Worm (Caenorhabditis elegans): ENCODE results near the gene B0281.6.
A peak's percentile ranks its signal among the peaks of the same experiment; 100 is the strongest.

Gene B0281.6

ce11 chrII:2336177-2336576 is 33.9 kb upstream of the B0281.6 start:
- TF ChIP-seq nhr-237 (tag; optimal IDR thresholded peaks at IDR 0.05) (no peak), skn-1 (tag; optimal IDR thresholded peaks at IDR 0.05) (no peak), ceh-28 (tag; optimal IDR thresholded peaks at IDR 0.05) (no peak), ZK546.5 (tag; optimal IDR thresholded peaks at IDR 0.05) (no peak), ceh-82 (tag; optimal IDR thresholded peaks at IDR 0.05) (no peak), unc-62 (GFP tag; optimal IDR thresholded peaks at IDR 0.05) (no peak), ceh-16 (tag; optimal IDR thresholded peaks at IDR 0.05) (no peak)

DNA sequence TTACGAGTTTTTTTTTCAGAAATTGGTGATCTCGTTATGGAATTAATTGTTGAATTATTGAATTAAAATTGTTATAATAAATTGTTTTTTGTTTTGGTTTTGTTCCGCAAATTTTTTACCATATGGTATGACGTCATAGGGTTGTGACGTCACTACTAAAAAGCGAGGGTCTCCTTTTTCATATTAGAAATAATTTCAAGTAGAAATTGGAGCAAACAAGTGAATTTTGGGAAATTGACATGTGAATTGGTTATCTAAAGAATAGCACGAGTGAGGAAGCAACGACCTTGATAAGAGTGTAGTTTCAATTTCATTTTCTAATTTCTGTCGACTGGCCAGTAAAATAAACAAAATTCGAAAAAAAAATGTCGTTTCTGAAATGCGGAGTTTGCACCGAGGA is 33.3 kb upstream of the B0281.6 start, which contains the start of gene F43C11.7:
F43C11.7 (plus strand) TSS at position 326 of the 400 bp plus-strand sequence.
- peak; percentile 49 for TF ChIP-seq pqm-1 (tag; optimal IDR thresholded peaks at IDR 0.05)
- no peak for TF ChIP-seq ztf-11 (tag; optimal IDR thresholded peaks at IDR 0.05)
- TF ChIP-seq elt-2 (tag; optimal IDR thresholded peaks at IDR 0.05) = peak; percentile 87
- peak; percentile 51 for TF ChIP-seq pha-4 (tag; optimal IDR thresholded peaks at IDR 0.05)

ce11 chrII:2332220-2332619 is 30.0 kb upstream of the B0281.6 start, which contains the start of gene F43C11.8:
F43C11.8 (plus strand) TSS chrII:2332520.
- no peak for TF ChIP-seq nfya-1 (tag; optimal IDR thresholded peaks at IDR 0.05; ENCODE audit: insufficient read depth)
- no peak for TF ChIP-seq ama-1 (optimal IDR thresholded peaks at IDR 0.05)
- no peak for TF ChIP-seq aly-2 (tag; optimal IDR thresholded peaks at IDR 0.05)
- no peak for TF ChIP-seq ceh-28 (tag; optimal IDR thresholded peaks at IDR 0.05)
- TF ChIP-seq fkh-10 (GFP tag; optimal IDR thresholded peaks at IDR 0.05) = no peak
- no peak for TF ChIP-seq nhr-77 (tag; optimal IDR thresholded peaks at IDR 0.05)
- TF ChIP-seq egl-5 (tag; optimal IDR thresholded peaks at IDR 0.05) = no peak
- no peak for TF ChIP-seq pqm-1 (tag; optimal IDR thresholded peaks at IDR 0.05)
- TF ChIP-seq lsy-12 (tag; optimal IDR thresholded peaks at IDR 0.05) = no peak
- TF ChIP-seq elt-3 (tag; optimal IDR thresholded peaks at IDR 0.05) = no peak
- TF ChIP-seq R02D3.7 (tag; optimal IDR thresholded peaks at IDR 0.05) = no peak
- no peak for TF ChIP-seq nhr-25 (tag; optimal IDR thresholded peaks at IDR 0.05)
- TF ChIP-seq nhr-11 (tag; optimal IDR thresholded peaks at IDR 0.05) = no peak

DNA sequence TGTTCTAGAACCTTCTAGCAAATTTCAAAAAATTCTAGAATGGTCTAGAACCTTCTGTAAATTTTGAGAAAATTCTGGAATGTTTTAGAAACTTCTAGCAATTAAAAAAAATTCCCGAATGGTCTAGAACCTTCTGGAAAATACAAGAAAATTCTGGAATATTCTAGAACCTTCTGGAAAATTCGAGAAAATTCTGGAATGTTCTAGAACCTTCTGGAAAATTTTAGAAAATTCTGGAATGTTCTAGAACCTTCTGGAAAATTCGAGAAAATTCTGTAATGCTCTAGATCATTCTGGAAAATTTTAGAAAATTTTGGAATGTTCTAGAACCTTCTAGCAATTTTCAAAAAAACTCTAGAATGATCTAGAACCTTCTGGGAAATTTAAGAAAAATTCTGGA is 28.2 kb upstream of the B0281.6 start:
- TF ChIP-seq unc-62 (GFP tag; optimal IDR thresholded peaks at IDR 0.05) (no peak), nhr-43 (tag; optimal IDR thresholded peaks at IDR 0.05; ENCODE audit: poor library complexity, severe bottlenecking) (no peak), nhr-237 (tag; optimal IDR thresholded peaks at IDR 0.05) (no peak), egl-5 (tag; optimal IDR thresholded peaks at IDR 0.05) (no peak), nhr-12 (tag; optimal IDR thresholded peaks at IDR 0.05) (no peak), skn-1 (tag; optimal IDR thresholded peaks at IDR 0.05) (no peak), aly-2 (tag; optimal IDR thresholded peaks at IDR 0.05) (no peak), daf-12 (tag; optimal IDR thresholded peaks at IDR 0.05) (no peak), eor-1 (tag; optimal IDR thresholded peaks at IDR 0.05) (no peak), mdl-1 (tag; optimal IDR thresholded peaks at IDR 0.05) (no peak), zag-1 (tag; optimal IDR thresholded peaks at IDR 0.05) (no peak), elt-2 (tag; optimal IDR thresholded peaks at IDR 0.05) (no peak), egl-27 (tag; optimal IDR thresholded peaks at IDR 0.05) (no peak), lin-39 (tag; optimal IDR thresholded peaks at IDR 0.05) (no peak), sea-2 (GFP tag; optimal IDR thresholded peaks at IDR 0.05) (no peak), ztf-11 (tag; optimal IDR thresholded peaks at IDR 0.05) (no peak), lsy-12 (tag; optimal IDR thresholded peaks at IDR 0.05) (no peak), nhr-23 (tag; optimal IDR thresholded peaks at IDR 0.05) (no peak)

DNA sequence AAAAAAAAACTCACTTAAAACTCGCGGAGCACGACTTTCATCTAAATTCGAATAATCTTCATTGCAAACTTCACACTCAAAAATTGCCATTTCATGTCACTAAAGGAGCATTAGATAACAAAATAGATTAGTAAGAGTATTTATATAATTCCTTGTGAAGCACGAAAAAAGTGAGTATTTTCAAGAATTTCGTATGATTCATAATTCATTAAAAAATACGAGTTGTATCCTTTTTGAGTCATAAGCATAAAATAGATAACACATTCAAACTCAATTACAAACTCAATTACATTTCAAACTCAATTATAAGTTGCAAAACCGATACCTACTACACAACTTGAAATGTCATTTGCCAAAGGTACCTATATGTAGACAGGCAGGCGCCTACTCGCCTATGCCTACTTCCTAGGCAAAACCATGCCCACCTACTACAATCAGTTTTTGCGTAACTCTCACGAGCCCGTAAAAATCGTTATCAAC is 26.8 kb upstream of the B0281.6 start, which contains the start of the genes ZK1240.8 and ZK1240.1:
ZK1240.8 (minus strand) TSS at position 101 of the 480 bp plus-strand sequence.
ZK1240.1 (plus strand) TSS at position 430 of the 480 bp plus-strand sequence.
- no peak for TF ChIP-seq fos-1 (tag; optimal IDR thresholded peaks at IDR 0.05)
- TF ChIP-seq ztf-11 (tag; optimal IDR thresholded peaks at IDR 0.05) = no peak
- TF ChIP-seq ztf-4 (tag; optimal IDR thresholded peaks at IDR 0.05) = no peak
- no peak for TF ChIP-seq ceh-82 (tag; optimal IDR thresholded peaks at IDR 0.05)
- no peak for TF ChIP-seq eor-1 (tag; optimal IDR thresholded peaks at IDR 0.05)
- no peak for TF ChIP-seq ceh-16 (tag; optimal IDR thresholded peaks at IDR 0.05)
- TF ChIP-seq nhr-76 (tag; optimal IDR thresholded peaks at IDR 0.05) = no peak
- no peak for TF ChIP-seq sea-2 (GFP tag; optimal IDR thresholded peaks at IDR 0.05)
- TF ChIP-seq ceh-28 (tag; optimal IDR thresholded peaks at IDR 0.05) = no peak
- TF ChIP-seq aly-2 (tag; optimal IDR thresholded peaks at IDR 0.05) = no peak
- no peak for TF ChIP-seq elt-1 (tag; optimal IDR thresholded peaks at IDR 0.05)
- no peak for TF ChIP-seq mml-1 (tag; optimal IDR thresholded peaks at IDR 0.05)

Measured in whole organism, L3 larva.